Worm (Caenorhabditis elegans): ENCODE results near the gene C35D10.5.

The C35D10.5 gene

DNA sequence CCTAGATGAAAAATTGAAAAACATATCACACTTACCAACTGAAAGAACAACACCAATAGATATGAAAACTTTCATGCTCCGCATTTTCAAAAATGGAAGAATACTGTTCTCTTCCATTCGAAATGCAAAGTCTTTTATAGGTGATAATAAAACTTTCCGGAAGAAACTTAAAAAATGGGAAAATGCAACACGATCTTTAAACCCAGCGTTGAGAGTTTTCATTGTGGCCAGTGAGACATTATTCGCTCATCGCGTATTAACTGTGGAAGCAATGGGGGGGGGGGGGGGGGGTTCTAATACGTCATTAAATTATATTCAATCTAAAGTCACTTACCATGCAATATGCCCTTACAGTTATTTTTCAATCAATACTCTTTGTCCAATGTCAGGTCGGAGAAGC is 17.8 kb upstream of the C35D10.5 start, which contains the start of the genes clec-157 and fkh-5:
clec-157 (minus strand) TSS at position 101 of the 400 bp plus-strand sequence.
fkh-5 (plus strand) TSS at position 336 of the 400 bp plus-strand sequence.
- TF ChIP-seq elt-1 (tag; optimal IDR thresholded peaks at IDR 0.05; ENCODE audit: borderline replicate concordance, insufficient read depth) (no peak), ceh-39 (tag; optimal IDR thresholded peaks at IDR 0.05) (no peak), hlh-1 (tag; optimal IDR thresholded peaks at IDR 0.05) (no peak), lsy-2 (tag; optimal IDR thresholded peaks at IDR 0.05) (no peak), ztf-11 (tag; optimal IDR thresholded peaks at IDR 0.05) (no peak), ham-2 (GFP tag; optimal IDR thresholded peaks at IDR 0.05) (no peak)

DNA sequence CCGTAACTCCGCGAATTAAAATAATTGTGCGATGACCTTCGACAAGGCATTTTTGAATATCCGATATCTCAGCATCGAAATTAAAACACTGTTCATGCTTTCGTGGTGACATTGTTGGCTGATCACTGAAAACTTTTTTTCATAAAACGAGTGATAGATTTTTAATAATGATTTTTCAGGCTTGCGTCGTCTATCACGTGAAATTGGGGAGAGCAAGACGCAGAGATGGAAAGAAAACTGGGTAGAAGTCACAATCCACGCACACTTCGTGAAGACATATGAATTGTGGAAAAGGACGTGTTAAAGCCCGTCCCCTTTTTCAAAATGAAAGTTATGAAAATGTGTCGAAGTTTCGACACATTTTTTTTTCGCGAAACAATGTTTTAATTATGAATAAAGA is 12.4 kb upstream of the C35D10.5 start, which contains the start of gene nonu-1:
nonu-1 (minus strand) TSS at position 169 of the 400 bp plus-strand sequence.
- TF ChIP-seq unc-120 (tag; optimal IDR thresholded peaks at IDR 0.05; ENCODE audit: poor library complexity, severe bottlenecking): no peak
- TF ChIP-seq mep-1 (tag; optimal IDR thresholded peaks at IDR 0.05): no peak
- TF ChIP-seq nhr-28 (tag; optimal IDR thresholded peaks at IDR 0.05): no peak
- TF ChIP-seq pha-4 (tag; optimal IDR thresholded peaks at IDR 0.05): no peak
- no peak for TF ChIP-seq nhr-2 (tag; optimal IDR thresholded peaks at IDR 0.05)

DNA sequence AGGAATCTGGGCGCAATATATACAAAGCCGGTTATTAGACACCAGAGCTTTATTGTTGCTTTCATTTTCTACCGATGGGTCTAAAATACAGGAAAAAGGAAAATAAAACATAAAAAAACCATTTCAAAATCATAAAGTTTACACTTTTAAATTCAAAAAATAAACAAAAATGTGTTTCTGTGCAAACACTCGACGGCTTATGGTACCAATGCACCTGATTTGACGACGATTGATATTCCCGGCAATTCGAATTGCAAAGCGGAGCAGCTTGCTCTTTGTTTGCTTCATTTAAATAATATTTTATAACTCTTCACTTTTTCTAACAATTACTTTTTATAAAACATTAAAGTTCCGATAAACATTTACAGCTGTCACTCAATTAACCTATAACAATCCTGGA is 12.0 kb upstream of the C35D10.5 start, which contains the start of gene F26A1.1:
F26A1.1 (plus strand) TSS at position 369 of the 400 bp plus-strand sequence.
- TF ChIP-seq lsy-2 (tag; optimal IDR thresholded peaks at IDR 0.05) (peak; percentile 52), sptf-1 (tag; optimal IDR thresholded peaks at IDR 0.05) (no peak), flh-1 (GFP tag; optimal IDR thresholded peaks at IDR 0.05) (no peak), mep-1 (tag; optimal IDR thresholded peaks at IDR 0.05) (peak; percentile 23), ceh-39 (tag; optimal IDR thresholded peaks at IDR 0.05) (no peak), cnd-1 (tag; optimal IDR thresholded peaks at IDR 0.05) (no peak), tbx-8 (GFP tag; optimal IDR thresholded peaks at IDR 0.05) (no peak), nhr-237 (tag; optimal IDR thresholded peaks at IDR 0.05) (peak; percentile 19), ces-1 (GFP tag; optimal IDR thresholded peaks at IDR 0.05) (peak; percentile 5), blmp-1 (tag; optimal IDR thresholded peaks at IDR 0.05) (no peak), snpc-4 (tag; optimal IDR thresholded peaks at IDR 0.05) (no peak), M03D4.4 (tag; optimal IDR thresholded peaks at IDR 0.05) (no peak), hlh-1 (tag; optimal IDR thresholded peaks at IDR 0.05) (no peak), pha-4 (tag; optimal IDR thresholded peaks at IDR 0.05) (peak; percentile 41)

- TF ChIP-seq lsy-2 (tag; optimal IDR thresholded peaks at IDR 0.05) (no peak), lin-32 (GFP tag; optimal IDR thresholded peaks at IDR 0.05) (no peak), flh-1 (GFP tag; optimal IDR thresholded peaks at IDR 0.05) (no peak), drap-1 (GFP tag; optimal IDR thresholded peaks at IDR 0.05) (no peak), mls-2 (tag; optimal IDR thresholded peaks at IDR 0.05) (no peak), M03D4.4 (tag; optimal IDR thresholded peaks at IDR 0.05) (no peak), nhr-237 (tag; optimal IDR thresholded peaks at IDR 0.05) (no peak), pha-4 (tag; optimal IDR thresholded peaks at IDR 0.05) (no peak)
Observed at ce11 chrIII:4852025-4852424, 10.1 kb upstream of the C35D10.5 start, which contains the start of gene ced-4. Gene ced-4, plus strand, starts transcription at chrIII:4852325.

DNA sequence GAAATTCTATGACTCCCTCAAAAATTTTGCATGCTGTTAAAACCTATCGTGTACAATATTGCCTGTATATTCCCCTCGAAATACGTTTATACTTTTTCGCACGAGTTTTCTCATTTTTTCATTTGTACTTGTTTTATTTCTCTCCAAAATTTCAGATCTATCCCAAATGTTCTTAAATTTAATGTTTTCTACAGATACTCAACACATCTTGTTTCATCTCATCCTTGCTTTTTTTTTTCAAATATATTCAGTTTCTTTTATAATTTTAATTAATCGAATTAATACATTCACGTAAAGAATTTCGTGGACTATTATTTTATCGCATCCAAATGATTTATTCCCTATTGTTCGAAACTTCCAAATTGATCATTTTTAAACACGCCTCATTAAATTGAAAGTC is 7.2 kb upstream of the C35D10.5 start, which contains the start of gene C35D10.8:
C35D10.8 (plus strand) TSS at position 301 of the 400 bp plus-strand sequence.
- no peak for TF ChIP-seq lin-13 (tag; optimal IDR thresholded peaks at IDR 0.05)
- no peak for TF ChIP-seq ceh-43 (GFP tag; optimal IDR thresholded peaks at IDR 0.05)
- no peak for TF ChIP-seq mep-1 (tag; optimal IDR thresholded peaks at IDR 0.05)
- no peak for TF ChIP-seq ces-1 (GFP tag; optimal IDR thresholded peaks at IDR 0.05)
- no peak for TF ChIP-seq unc-120 (tag; optimal IDR thresholded peaks at IDR 0.05; ENCODE audit: poor library complexity, severe bottlenecking)
- TF ChIP-seq ceh-83 (GFP tag; optimal IDR thresholded peaks at IDR 0.05): no peak
- TF ChIP-seq nhr-28 (tag; optimal IDR thresholded peaks at IDR 0.05): no peak
- no peak for TF ChIP-seq nhr-2 (tag; optimal IDR thresholded peaks at IDR 0.05)
- TF ChIP-seq unc-39 (tag; optimal IDR thresholded peaks at IDR 0.05): no peak
- TF ChIP-seq hlh-1 (tag; optimal IDR thresholded peaks at IDR 0.05): no peak
- TF ChIP-seq M03D4.4 (tag; optimal IDR thresholded peaks at IDR 0.05): no peak
- TF ChIP-seq elt-3 (tag; optimal IDR thresholded peaks at IDR 0.05): no peak
- no peak for TF ChIP-seq pha-4 (tag; optimal IDR thresholded peaks at IDR 0.05)
- no peak for TF ChIP-seq bed-3 (GFP tag; optimal IDR thresholded peaks at IDR 0.05)
- no peak for TF ChIP-seq mab-5 (tag; optimal IDR thresholded peaks at IDR 0.05)
- no peak for TF ChIP-seq ceh-39 (tag; optimal IDR thresholded peaks at IDR 0.05)
- TF ChIP-seq cnd-1 (tag; optimal IDR thresholded peaks at IDR 0.05): no peak
- TF ChIP-seq drap-1 (GFP tag; optimal IDR thresholded peaks at IDR 0.05): no peak
- TF ChIP-seq elt-1 (tag; optimal IDR thresholded peaks at IDR 0.05; ENCODE audit: borderline replicate concordance, insufficient read depth): no peak
- no peak for TF ChIP-seq sptf-1 (tag; optimal IDR thresholded peaks at IDR 0.05)

Data from whole organism, mixed stage, embryonic.